Worm (Caenorhabditis elegans) whole organism, L1 larva: ENCODE results near the gene srw-44.

Experiments
- F16B12.6 ChIP-seq: fragments of 150-350 bp; optimal IDR thresholded peaks from 2 replicates; lab custom pipeline; 2014; ENCODE audit warnings: missing biosample characterization, missing genetic modification characterization
- Y116A8C.19 ChIP-seq: sonication (generic microtip); optimal IDR thresholded peaks from 2 replicates; lab custom pipeline; 2016; ENCODE audit warnings: missing compliant biosample characterization, missing genetic modification characterization, borderline replicate concordance
- aha-1 ChIP-seq: fragments of 150-350 bp; optimal IDR thresholded peaks from 2 replicates; lab custom pipeline; 2014; ENCODE audit warnings: missing biosample characterization, missing genetic modification characterization
- alr-1 ChIP-seq: fragments of 200-800 bp; sonication (Bioruptor generic); optimal IDR thresholded peaks from 2 replicates; lab custom pipeline; 2018; ENCODE audit warnings: borderline replicate concordance, mild to moderate bottlenecking, missing genetic modification characterization, missing compliant biosample characterization
- aly-2 ChIP-seq: fragments of 150-350 bp; optimal IDR thresholded peaks from 2 replicates; lab custom pipeline; 2014; ENCODE audit warnings: missing biosample characterization, missing genetic modification characterization
- ceh-8 ChIP-seq: fragments of 200-800 bp; sonication (Bioruptor generic); optimal IDR thresholded peaks from 2 replicates; lab custom pipeline; 2018; ENCODE audit warnings: mild to moderate bottlenecking, missing genetic modification characterization, moderate library complexity, missing compliant biosample characterization
- ceh-82 ChIP-seq, 3 experiments: fragments of 150-350 bp in 1 of 3; sonication (generic microtip) in 2 of 3; optimal IDR thresholded peaks; 2 replicates each; lab custom pipeline; 2014 to 2017; ENCODE audit warnings: missing biosample characterization in 3 of 3, missing genetic modification characterization in 3 of 3
- ceh-88 ChIP-seq: fragments of 200-800 bp; sonication (Bioruptor generic); IDR thresholded peaks from 2 replicates; pipeline ENCODE4 v1.3.6; 2022; ENCODE audit warnings: missing genetic modification characterization, missing compliant biosample characterization
- dsc-1 ChIP-seq: sonication (generic microtip); optimal IDR thresholded peaks from 2 replicates; lab custom pipeline; 2016; ENCODE audit warnings: mild to moderate bottlenecking, missing genetic modification characterization, missing compliant biosample characterization
- efl-1 ChIP-seq, 4 experiments: fragments of 150-350 bp; optimal IDR thresholded peaks in 3 of 4; peaks in 1 of 4; 1 replicate in 1 of 4; 2 replicates in 3 of 4; lab custom pipeline; 2014; ENCODE audit warnings: missing biosample characterization in 2 of 4, missing genetic modification characterization in 2 of 4, missing genetic modification reagents in 2 of 4
- efl-3 ChIP-seq: fragments of 200-800 bp; sonication (Bioruptor generic); optimal IDR thresholded peaks from 2 replicates; lab custom pipeline; 2018; ENCODE audit warnings: mild to moderate bottlenecking, missing genetic modification characterization, missing compliant biosample characterization
- egl-13 ChIP-seq: sonication (generic microtip); optimal IDR thresholded peaks from 2 replicates; lab custom pipeline; 2016; ENCODE audit warnings: missing genotype, missing genetic modification reagents, missing genetic modification characterization, missing compliant biosample characterization
- elt-3 ChIP-seq, 6 experiments: fragments of 150-350 bp in 1 of 6; sonication (generic microtip); optimal IDR thresholded peaks; 2 replicates each; lab custom pipeline; 2017 to 2018; ENCODE audit warnings: missing biosample characterization in 6 of 6, missing genetic modification characterization in 6 of 6, inconsistent platforms in 1 of 6
- fos-1 ChIP-seq: fragments of 150-350 bp; optimal IDR thresholded peaks from 2 replicates; lab custom pipeline; 2014; ENCODE audit warnings: missing biosample characterization, missing genetic modification characterization
- grh-1 ChIP-seq: fragments of 200-800 bp; sonication (Bioruptor generic); IDR thresholded peaks from 2 replicates; pipeline ENCODE4 v1.3.6; 2022; ENCODE audit warnings: missing genetic modification reagents, missing genetic modification characterization, missing compliant biosample characterization
- hlh-4 ChIP-seq: sonication (generic microtip); optimal IDR thresholded peaks from 2 replicates; lab custom pipeline; 2016; ENCODE audit warnings: mild to moderate bottlenecking, missing genetic modification characterization, missing compliant biosample characterization
- hpl-2 ChIP-seq: fragments of 150-350 bp; optimal IDR thresholded peaks from 2 replicates; lab custom pipeline; 2014; ENCODE audit warnings: missing biosample characterization, missing genetic modification reagents, missing genetic modification characterization
- irx-1 ChIP-seq: sonication (generic microtip); optimal IDR thresholded peaks from 2 replicates; lab custom pipeline; 2016; ENCODE audit warnings: missing genetic modification characterization, missing compliant biosample characterization
- lin-13 ChIP-seq: fragments of 150-350 bp; optimal IDR thresholded peaks from 2 replicates; lab custom pipeline; 2014; ENCODE audit warnings: missing biosample characterization, missing genetic modification reagents, missing genetic modification characterization
- lin-14 ChIP-seq: fragments of 200-800 bp; sonication (Bioruptor generic); optimal IDR thresholded peaks from 2 replicates; lab custom pipeline; 2018; ENCODE audit warnings: mild to moderate bottlenecking, missing genetic modification characterization, moderate library complexity, missing compliant biosample characterization
- lin-35 ChIP-seq, 2 experiments: fragments of 150-350 bp; optimal IDR thresholded peaks; 2 replicates each; lab custom pipeline; 2014; ENCODE audit warnings: missing biosample characterization in 2 of 2, missing genetic modification characterization in 2 of 2, missing genetic modification reagents in 2 of 2
- lin-39 ChIP-seq: fragments of 150-350 bp; optimal IDR thresholded peaks from 2 replicates; lab custom pipeline; 2014; ENCODE audit warnings: missing biosample characterization, missing genetic modification reagents, missing genetic modification characterization
- mab-9 ChIP-seq: fragments of 200-800 bp; sonication (Bioruptor generic); IDR thresholded peaks from 2 replicates; pipeline ENCODE4 v1.3.6; 2022; ENCODE audit warnings: missing genetic modification reagents, missing genetic modification characterization, missing compliant biosample characterization
- mdl-1 ChIP-seq, 2 experiments: fragments of 150-350 bp; optimal IDR thresholded peaks; 2 replicates each; lab custom pipeline; 2014 to 2017; ENCODE audit warnings: missing biosample characterization in 2 of 2, missing genetic modification characterization in 2 of 2, inconsistent platforms in 1 of 2
- nhr-12 ChIP-seq: sonication (generic microtip); optimal IDR thresholded peaks from 2 replicates; lab custom pipeline; 2017; ENCODE audit warnings: missing biosample characterization, missing genetic modification characterization
- nhr-20 ChIP-seq: sonication (generic microtip); optimal IDR thresholded peaks from 2 replicates; lab custom pipeline; 2016; ENCODE audit warnings: mild to moderate bottlenecking, missing genetic modification characterization, missing compliant biosample characterization
- nhr-28 ChIP-seq: fragments of 150-350 bp; optimal IDR thresholded peaks from 2 replicates; lab custom pipeline; 2014; ENCODE audit warnings: missing biosample characterization, missing genetic modification characterization
- nhr-47 ChIP-seq: sonication (generic microtip); optimal IDR thresholded peaks from 2 replicates; lab custom pipeline; 2016; ENCODE audit warnings: mild to moderate bottlenecking, missing genetic modification characterization, moderate library complexity, missing compliant biosample characterization
- nhr-71 ChIP-seq: sonication (generic microtip); optimal IDR thresholded peaks from 2 replicates; lab custom pipeline; 2016; ENCODE audit warnings: mild to moderate bottlenecking, missing genetic modification characterization, moderate library complexity, missing compliant biosample characterization
- nhr-77 ChIP-seq: fragments of 150-350 bp; optimal IDR thresholded peaks from 2 replicates; lab custom pipeline; 2014; ENCODE audit warnings: missing biosample characterization, missing genetic modification characterization
- nhr-84 ChIP-seq: sonication (generic microtip); optimal IDR thresholded peaks from 2 replicates; lab custom pipeline; 2017; ENCODE audit warnings: missing biosample characterization, missing genetic modification characterization
- pqm-1 ChIP-seq: sonication (generic microtip); optimal IDR thresholded peaks from 3 replicates; lab custom pipeline; 2017; ENCODE audit warnings: missing biosample characterization, missing genetic modification characterization
- snpc-4 ChIP-seq: fragments of 150-350 bp; optimal IDR thresholded peaks from 2 replicates; lab custom pipeline; 2014; ENCODE audit warnings: missing biosample characterization, missing genetic modification characterization
- sox-4 ChIP-seq: sonication (generic microtip); optimal IDR thresholded peaks from 2 replicates; lab custom pipeline; 2016; ENCODE audit warnings: missing genetic modification characterization, missing compliant biosample characterization
- sup-37 ChIP-seq: fragments of 200-800 bp; sonication (Bioruptor generic); optimal IDR thresholded peaks from 2 replicates; lab custom pipeline; 2018; ENCODE audit warnings: mild to moderate bottlenecking, missing genetic modification characterization, missing compliant biosample characterization
- swsn-7 ChIP-seq: sonication (generic microtip); optimal IDR thresholded peaks from 2 replicates; lab custom pipeline; 2016; ENCODE audit warnings: missing genetic modification characterization, missing compliant biosample characterization
- unc-86 ChIP-seq: sonication (generic microtip); optimal IDR thresholded peaks from 2 replicates; lab custom pipeline; 2016; ENCODE audit warnings: missing genetic modification characterization, missing compliant biosample characterization
- unc-98 ChIP-seq: fragments of 200-800 bp; sonication (Bioruptor generic); IDR thresholded peaks from 2 replicates; pipeline ENCODE4 v1.3.6; 2022; ENCODE audit warnings: missing genetic modification characterization, missing compliant biosample characterization
- vab-15 ChIP-seq: sonication (generic microtip); optimal IDR thresholded peaks from 2 replicates; lab custom pipeline; 2017; ENCODE audit warnings: missing genotype, mild to moderate bottlenecking, missing genetic modification characterization, missing compliant biosample characterization
- zag-1 ChIP-seq: fragments of 150-350 bp; optimal IDR thresholded peaks from 2 replicates; lab custom pipeline; 2014; ENCODE audit warnings: missing biosample characterization, missing genetic modification characterization
- zip-4 ChIP-seq: fragments of 200-800 bp; sonication (Bioruptor generic); optimal IDR thresholded peaks from 2 replicates; lab custom pipeline; 2018; ENCODE audit warnings: mild to moderate bottlenecking, missing genetic modification characterization, moderate library complexity, missing compliant biosample characterization
- ztf-11 ChIP-seq, 2 experiments: sonication (generic microtip); optimal IDR thresholded peaks; 2 replicates each; lab custom pipeline; 2016 to 2017; ENCODE audit warnings: missing genetic modification characterization in 2 of 2, missing biosample characterization in 1 of 2, missing compliant biosample characterization in 1 of 2
- ztf-4 ChIP-seq: fragments of 150-350 bp; optimal IDR thresholded peaks from 2 replicates; lab custom pipeline; 2014; ENCODE audit warnings: missing biosample characterization, missing genetic modification characterization

Gene srw-44

ce11 chrV:16672198-16672597, 7.9 kb upstream of the srw-44 start, which contains the start of gene F14F8.8:
Gene F14F8.8 (minus strand): TSS chrV:16672298.
- TF ChIP-seq mdl-1 (tag; optimal IDR thresholded peaks at IDR 0.05; lab: Kevin White, UChicago) (no peak), mab-9 (no peak), unc-98 (GFP tag; lab: Robert Waterston, UW) (no peak), fos-1 (tag; lab: Kevin White, UChicago) (no peak), aly-2 (tag; lab: Kevin White, UChicago) (no peak), nhr-77 (tag; lab: Kevin White, UChicago) (no peak)

ce11 chrV:16674399-16674798, 5.7 kb upstream of the srw-44 start:
- TF ChIP-seq nhr-20 (tag; lab: Kevin White, UChicago) (no peak), lin-39 (tag; lab: Kevin White, UChicago) (no peak), hlh-4 (tag; lab: Kevin White, UChicago) (no peak), nhr-84 (no peak), zag-1 (tag; lab: Kevin White, UChicago) (no peak), lin-35 (GFP tag; optimal IDR thresholded peaks at IDR 0.05; lab: Kevin White, UChicago) (no peak), nhr-47 (no peak), irx-1 (no peak), unc-86 (tag; lab: Kevin White, UChicago) (no peak), efl-1 (optimal IDR thresholded peaks at IDR 0.05; lab: Kevin White, UChicago) (no peak), efl-1 (GFP tag; optimal IDR thresholded peaks at IDR 0.05 in 1 of 2; lab: Kevin White, UChicago) (no peak), aha-1 (tag; lab: Kevin White, UChicago) (no peak), snpc-4 (tag; lab: Kevin White, UChicago) (no peak), sup-37 (GFP tag; lab: Kevin White, UChicago) (no peak), ztf-4 (tag; lab: Kevin White, UChicago) (no peak), elt-3 (tag; optimal IDR thresholded peaks at IDR 0.05; lab: Kevin White, UChicago) (no peak), vab-15 (tag; lab: Kevin White, UChicago) (no peak), ztf-11 (tag; optimal IDR thresholded peaks at IDR 0.05; lab: Kevin White, UChicago) (no peak), F16B12.6 (tag; lab: Kevin White, UChicago) (no peak), fos-1 (tag; lab: Kevin White, UChicago) (no peak)

- TF ChIP-seq dsc-1 (tag; lab: Kevin White, UChicago) (no peak), sox-4 (tag; lab: Kevin White, UChicago) (no peak)
Observed at ce11 chrV:16675553-16675952, 4.5 kb upstream of the srw-44 start, which contains the start of gene srz-1. Gene srz-1 (plus strand): TSS chrV:16675853.

DNA sequence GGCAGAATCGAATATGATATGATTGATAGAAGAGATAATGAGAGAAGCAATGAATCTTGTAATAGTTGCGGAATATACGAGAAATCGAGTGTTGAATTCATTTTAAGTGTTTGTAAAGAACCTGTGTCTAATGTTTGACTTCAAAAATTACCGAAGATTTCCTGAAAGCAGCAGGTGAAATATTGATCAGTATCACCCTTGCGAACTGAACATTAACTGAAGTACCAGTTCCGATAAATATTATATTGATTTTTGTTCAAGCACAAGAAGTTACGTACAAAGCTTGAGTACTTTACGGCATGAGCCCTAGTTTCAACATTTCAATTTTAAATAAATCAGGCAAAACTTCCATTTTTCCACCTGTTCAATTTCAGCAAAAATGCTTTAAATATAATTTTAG, 844 bp upstream of the srw-44 start, which contains the start of gene srz-103:
Gene srz-103, minus strand, starts transcription at position 101 of the 400 bp plus-strand sequence.
- no peak for TF ChIP-seq dsc-1 (tag; lab: Kevin White, UChicago)
- TF ChIP-seq nhr-12, result no peak
- no peak for TF ChIP-seq ceh-8

DNA sequence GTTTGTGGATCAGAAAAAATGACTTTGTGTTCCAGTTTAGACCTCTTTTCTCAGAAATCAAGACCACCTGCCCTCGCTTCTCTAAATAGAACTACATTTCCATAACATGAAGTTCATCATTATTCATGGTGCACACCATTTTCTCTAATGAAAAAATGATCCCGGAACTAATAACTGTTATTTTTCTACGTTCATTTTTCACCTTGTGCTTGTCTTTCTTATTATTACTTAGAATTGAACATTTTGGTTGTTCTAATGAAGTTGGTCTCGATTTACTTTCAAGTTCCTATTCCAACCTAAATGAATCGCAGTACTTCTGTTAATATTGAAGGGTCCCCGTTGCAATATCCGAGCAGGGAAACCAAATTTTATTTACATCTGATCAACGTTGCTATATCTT, 2.8 kb downstream of the srw-44 start, which contains the start of gene srw-36:
Gene srw-36, plus strand, starts transcription at position 301 of the 400 bp plus-strand sequence.
- TF ChIP-seq nhr-71 (tag; lab: Kevin White, UChicago) (no peak), nhr-47 (no peak), Y116A8C.19 (tag; lab: Kevin White, UChicago) (no peak), grh-1 (GFP tag; lab: Robert Waterston, UW) (no peak), ceh-82 (tag; optimal IDR thresholded peaks at IDR 0.05; lab: Kevin White, UChicago) (no peak)

DNA sequence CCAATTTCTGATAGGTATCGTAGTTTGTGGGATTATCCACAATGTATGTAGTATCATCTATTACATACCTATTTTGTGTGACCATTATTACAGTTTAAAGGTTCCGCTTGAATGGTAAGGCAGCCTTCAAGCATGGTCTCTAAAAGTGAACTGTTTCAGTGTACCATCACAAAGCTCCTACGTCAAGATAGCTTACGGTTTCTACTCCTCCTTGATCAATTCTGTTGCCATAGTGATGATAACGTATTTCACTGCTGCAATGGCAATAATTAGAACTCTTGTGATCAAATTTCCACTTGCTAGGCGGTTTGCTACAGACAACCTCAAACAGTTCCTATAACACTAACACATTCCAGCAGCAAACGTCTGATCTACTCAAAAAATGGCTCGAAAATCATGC, 3.3 kb downstream of the srw-44 start:
- no peak for TF ChIP-seq nhr-77 (tag; lab: Kevin White, UChicago)
- TF ChIP-seq hpl-2 (GFP tag; lab: Kevin White, UChicago), result no peak
- TF ChIP-seq ztf-11 (tag; optimal IDR thresholded peaks at IDR 0.05; lab: Kevin White, UChicago), result no peak
- no peak for TF ChIP-seq snpc-4 (tag; lab: Kevin White, UChicago)
- no peak for TF ChIP-seq nhr-28
- no peak for TF ChIP-seq lin-14
- no peak for TF ChIP-seq egl-13 (tag; lab: Kevin White, UChicago)
- TF ChIP-seq aly-2 (tag; lab: Kevin White, UChicago), result no peak
- no peak for TF ChIP-seq zip-4 (GFP tag; lab: Kevin White, UChicago)
- no peak for TF ChIP-seq nhr-47
- no peak for TF ChIP-seq nhr-12
- no peak for TF ChIP-seq ceh-88 (GFP tag; lab: Robert Waterston, UW)
- TF ChIP-seq vab-15 (tag; lab: Kevin White, UChicago), result no peak
- no peak for TF ChIP-seq swsn-7
- TF ChIP-seq alr-1 (tag; lab: Kevin White, UChicago), result no peak
- TF ChIP-seq pqm-1 (tag; lab: Kevin White, UChicago), result no peak
- no peak for TF ChIP-seq efl-3
- TF ChIP-seq lin-13 (GFP tag; lab: Kevin White, UChicago), result no peak
